Fruit fly (Drosophila melanogaster): Measurements from ENCODE around the gene Marf.

Marf gene

DNA sequence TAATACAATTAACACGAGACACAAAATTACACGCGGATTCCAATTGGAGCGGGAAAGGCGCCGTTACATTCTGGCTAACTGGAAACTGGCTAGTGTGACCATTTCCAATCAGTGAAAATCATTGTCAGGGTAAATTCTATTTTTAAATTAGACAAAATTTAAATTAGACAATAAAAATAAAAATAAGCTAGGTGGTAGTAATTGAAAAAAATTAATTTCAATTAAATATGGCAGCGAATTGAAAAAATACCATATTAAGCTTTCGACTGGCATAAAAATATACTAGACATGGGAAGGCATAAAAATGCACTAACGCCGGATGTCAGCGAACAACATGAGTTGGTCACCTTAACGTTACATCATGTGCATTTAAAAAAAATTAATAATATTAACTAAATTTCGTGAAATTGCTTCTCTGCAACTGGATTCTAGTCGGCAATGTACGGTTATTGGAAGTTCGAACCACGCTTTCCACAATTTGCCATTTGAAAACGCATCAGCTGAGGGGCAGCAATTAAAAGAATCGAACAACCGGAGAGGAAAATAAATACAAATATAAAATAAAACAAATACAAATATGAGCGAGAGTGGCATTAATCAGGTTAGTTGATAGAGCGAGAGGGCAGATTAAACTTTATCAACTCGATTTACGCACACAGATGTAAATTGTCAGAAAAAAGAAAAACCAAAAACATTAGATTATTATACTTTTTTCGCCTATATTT is at the start of gene Marf, which contains the start of gene swa:
Gene Marf (plus strand): TSS at position 318 of the 725 bp plus-strand sequence.
Gene swa (minus strand): TSS at position 77 of the 725 bp plus-strand sequence.
- TF ChIP-seq CG3847 (GFP tag; IDR thresholded peaks at IDR 0.05) (peak; percentile 34; the same call in 1 of the 2 replicates), CG8290 (GFP tag; optimal IDR thresholded peaks at IDR 0.05) (peak; percentile 43), CG8290 (tag; optimal IDR thresholded peaks at IDR 0.05) (no peak), Hand (GFP tag; optimal IDR thresholded peaks at IDR 0.05) (no peak), al (GFP tag; IDR thresholded peaks at IDR 0.05) (no peak), pum (GFP tag; optimal IDR thresholded peaks at IDR 0.05) (no peak), cg (GFP tag; optimal IDR thresholded peaks at IDR 0.05) (peak; percentile 63), CG10274 (GFP tag; optimal IDR thresholded peaks at IDR 0.05) (no peak), NFAT (GFP tag; IDR thresholded peaks at IDR 0.05) (no peak), jing (GFP tag; optimal IDR thresholded peaks at IDR 0.05) (no peak), CG10209 (GFP tag; optimal IDR thresholded peaks at IDR 0.05) (no peak), Myb (GFP tag; optimal IDR thresholded peaks at IDR 0.05) (peak; percentile 78), CG6791 (GFP tag; IDR thresholded peaks at IDR 0.05; ENCODE audit: partially characterized antibody) (no peak), Adf1 (GFP tag; IDR thresholded peaks at IDR 0.05) (no peak), Sox102F (GFP tag; optimal IDR thresholded peaks at IDR 0.05) (no peak), Neu2 (GFP tag; optimal IDR thresholded peaks at IDR 0.05; ENCODE audit: borderline replicate concordance) (no peak), Sox100B (GFP tag; optimal IDR thresholded peaks at IDR 0.05) (no peak), klu (GFP tag; IDR thresholded peaks at IDR 0.05) (no peak), CG10462 (GFP tag; optimal IDR thresholded peaks at IDR 0.05) (no peak), insv (GFP tag; optimal IDR thresholded peaks at IDR 0.05) (peak; percentile 52 to 96), CG8924 (tag; optimal IDR thresholded peaks at IDR 0.05) (peak; percentile 97), CG16815 (GFP tag; optimal IDR thresholded peaks at IDR 0.05) (no peak), h (optimal IDR thresholded peaks at IDR 0.05) (no peak), NC2β (GFP tag; optimal IDR thresholded peaks at IDR 0.05) (no peak), Dip2 (GFP tag; IDR thresholded peaks at IDR 0.05) (no peak), CG17829 (tag; optimal IDR thresholded peaks at IDR 0.05) (peak; percentile 7), CG12299 (tag; optimal IDR thresholded peaks at IDR 0.05) (peak; percentile 57), bbx (GFP tag; IDR thresholded peaks at IDR 0.05; ENCODE audit: partially characterized antibody) (no peak), emc (GFP tag; optimal IDR thresholded peaks at IDR 0.05) (no peak), Side (GFP tag; optimal IDR thresholded peaks at IDR 0.05) (no peak), CG8359 (GFP tag; optimal IDR thresholded peaks at IDR 0.05; ENCODE audit: borderline replicate concordance) (no peak), Chrac-16 (GFP tag; optimal IDR thresholded peaks at IDR 0.05) (no peak), unc-4 (GFP tag; IDR thresholded peaks at IDR 0.05; ENCODE audit: partially characterized antibody) (no peak), CG11560 (tag; IDR thresholded peaks at IDR 0.05) (no peak), CG3407 (GFP tag; optimal IDR thresholded peaks at IDR 0.05) (no peak), BEAF-32 (GFP tag; optimal IDR thresholded peaks at IDR 0.05) (peak; percentile 39), ssp (GFP tag; IDR thresholded peaks at IDR 0.05) (no peak), MESR4 (GFP tag; optimal IDR thresholded peaks at IDR 0.05) (peak; percentile 70), cato (GFP tag; optimal IDR thresholded peaks at IDR 0.05; ENCODE audit: borderline replicate concordance) (no peak), Spps (tag; optimal IDR thresholded peaks at IDR 0.05) (no peak), CG2116 (GFP tag; optimal IDR thresholded peaks at IDR 0.05) (peak; percentile 13), HLHmδ (GFP tag; optimal IDR thresholded peaks at IDR 0.05) (no peak), maf-S (GFP tag; optimal IDR thresholded peaks at IDR 0.05) (no peak), CG1024 (GFP tag; IDR thresholded peaks at IDR 0.05) (no peak), onecut (GFP tag; IDR thresholded peaks at IDR 0.05) (no peak), sr (GFP tag; IDR thresholded peaks at IDR 0.05) (no peak), CG12219 (GFP tag; optimal IDR thresholded peaks at IDR 0.05) (no peak), kay (GFP tag; optimal IDR thresholded peaks at IDR 0.05) (no peak), CG7745 (tag; optimal IDR thresholded peaks at IDR 0.05) (no peak), Mad (GFP tag; optimal IDR thresholded peaks at IDR 0.05) (no peak), CG2889 (GFP tag; IDR thresholded peaks at IDR 0.05) (no peak)

All from whole organism, embryonic.